Worm (Caenorhabditis elegans) whole organism, L4 larva: ENCODE results near the gene srh-300.

Source experiments
- R02D3.7 ChIP-seq: fragments of 150-350 bp; sonication (generic microtip); optimal IDR thresholded peaks from 3 replicates; lab custom pipeline; 2014; ENCODE audit warnings: missing biosample characterization, missing genetic modification characterization
- aly-2 ChIP-seq: sonication (generic microtip); optimal IDR thresholded peaks from 2 replicates; lab custom pipeline; 2018; ENCODE audit warnings: missing biosample characterization, missing genetic modification characterization
- ceh-28 ChIP-seq: fragments of 150-350 bp; optimal IDR thresholded peaks from 2 replicates; lab custom pipeline; 2014; ENCODE audit warnings: missing biosample characterization, missing genetic modification reagents, missing genetic modification characterization
- fos-1 ChIP-seq: fragments of 150-350 bp; optimal IDR thresholded peaks from 2 replicates; lab custom pipeline; 2014; ENCODE audit warnings: missing biosample characterization, missing genetic modification characterization
- gei-8 ChIP-seq: fragments of 200-800 bp; sonication (Bioruptor generic); optimal IDR thresholded peaks from 2 replicates; lab custom pipeline; 2018; ENCODE audit warnings: mild to moderate bottlenecking, missing genetic modification characterization, missing compliant biosample characterization
- lin-29 ChIP-seq: fragments of 200-800 bp; sonication (Bioruptor generic); IDR thresholded peaks from 2 replicates; pipeline ENCODE4 v1.3.6; 2022; ENCODE audit warnings: missing genetic modification reagents, missing genetic modification characterization, missing compliant biosample characterization
- lsy-2 ChIP-seq, 2 experiments: fragments of 150-350 bp in 1 of 2; sonication (generic microtip) in 1 of 2; optimal IDR thresholded peaks; 2 replicates each; lab custom pipeline; 2014 to 2017; ENCODE audit warnings: missing biosample characterization in 2 of 2, missing genetic modification characterization in 2 of 2
- nhr-77 ChIP-seq: fragments of 150-350 bp; optimal IDR thresholded peaks from 2 replicates; lab custom pipeline; 2014; ENCODE audit warnings: missing biosample characterization, missing genetic modification characterization
- pha-4 ChIP-seq, 2 experiments: fragments of 150-350 bp in 1 of 2; fragments of 200-800 bp in 1 of 2; sonication (Bioruptor generic) in 1 of 2; IDR thresholded peaks in 1 of 2; optimal IDR thresholded peaks in 1 of 2; 2 replicates each; pipeline versions ENCODE4 v1.3.6 to Lab custom; 2014 to 2022; ENCODE audit warnings: missing genetic modification characterization in 2 of 2, missing genetic modification reagents in 2 of 2, missing biosample characterization in 1 of 2, missing compliant biosample characterization in 1 of 2
- php-3 ChIP-seq: fragments of 200-800 bp; sonication (Bioruptor generic); IDR thresholded peaks from 2 replicates; pipeline ENCODE4 v1.3.6; 2022; ENCODE audit warnings: missing genetic modification reagents, missing genetic modification characterization, missing compliant biosample characterization
- pqm-1 ChIP-seq: sonication (generic microtip); optimal IDR thresholded peaks from 2 replicates; lab custom pipeline; 2017; ENCODE audit warnings: missing biosample characterization, missing genetic modification characterization
- snpc-4 ChIP-seq: fragments of 150-350 bp; optimal IDR thresholded peaks from 2 replicates; lab custom pipeline; 2014; ENCODE audit warnings: missing biosample characterization, missing genetic modification characterization
- unc-62 ChIP-seq, 3 experiments: fragments of 150-350 bp in 1 of 3; sonication (generic microtip); optimal IDR thresholded peaks in 2 of 3; peaks in 1 of 3; 1 replicate in 1 of 3; 2 replicates in 2 of 3; lab custom pipeline; 2014 to 2017; ENCODE audit warnings: missing biosample characterization in 3 of 3, missing genetic modification characterization in 3 of 3, missing genetic modification reagents in 3 of 3, missing genotype in 1 of 3
- zag-1 ChIP-seq: fragments of 150-350 bp; optimal IDR thresholded peaks from 2 replicates; lab custom pipeline; 2014; ENCODE audit warnings: missing biosample characterization, missing genetic modification characterization

DNA sequence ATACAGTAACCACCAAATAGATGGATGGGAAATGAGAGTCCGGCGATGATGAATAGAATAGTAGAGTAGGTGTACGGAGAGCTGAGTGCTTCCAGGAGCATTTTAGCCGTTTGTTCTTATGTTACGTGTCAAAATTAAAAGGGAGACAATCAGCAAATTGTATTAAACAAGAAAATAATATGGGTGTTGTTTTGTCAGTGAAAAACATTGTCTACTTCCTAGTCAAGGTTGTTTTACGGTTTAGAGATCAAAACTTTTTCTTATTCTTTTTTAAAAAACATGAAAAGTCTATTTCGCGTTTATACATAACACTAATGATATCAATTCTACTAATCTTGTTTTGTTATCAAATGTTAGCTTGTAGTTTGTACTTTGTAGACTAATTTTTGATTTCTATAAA lies 27.9 kb upstream of the srh-300 start, which contains the start of gene srh-289:
- no peak for TF ChIP-seq snpc-4 (tag; lab: Kevin White, UChicago)
- TF ChIP-seq nhr-77 (tag; lab: Kevin White, UChicago), result no peak
- no peak for TF ChIP-seq unc-62 (GFP tag; optimal IDR thresholded peaks at IDR 0.05 in 1 of 2; lab: Kevin White, UChicago)
- no peak for TF ChIP-seq unc-62 (tag; optimal IDR thresholded peaks at IDR 0.05; lab: Kevin White, UChicago)
- no peak for TF ChIP-seq fos-1 (tag; lab: Kevin White, UChicago)
- TF ChIP-seq ceh-28, result no peak
- no peak for TF ChIP-seq zag-1 (tag; lab: Kevin White, UChicago)
- TF ChIP-seq aly-2 (tag; lab: Kevin White, UChicago), result no peak
- no peak for TF ChIP-seq gei-8 (GFP tag; lab: Kevin White, UChicago)
- no peak for TF ChIP-seq pqm-1
- TF ChIP-seq pha-4 (GFP tag; IDR thresholded peaks at IDR 0.05; lab: Robert Waterston, UW), result no peak
- TF ChIP-seq pha-4 (tag; optimal IDR thresholded peaks at IDR 0.05; lab: Kevin White, UChicago), result no peak
- TF ChIP-seq php-3, result no peak
- TF ChIP-seq lsy-2 (tag; optimal IDR thresholded peaks at IDR 0.05; lab: Kevin White, UChicago), result no peak
- TF ChIP-seq R02D3.7 (tag; lab: Kevin White, UChicago), result no peak
- TF ChIP-seq lin-29, result no peak
